Worm (Caenorhabditis elegans) whole organism, early embryonic: ENCODE measurements around the gene C56A3.4.

Experiments used
- ama-1 ChIP-seq: fragments of 150-350 bp; optimal IDR thresholded peaks from 2 replicates; lab custom pipeline; 2014
- ets-7 ChIP-seq: sonication (generic microtip); optimal IDR thresholded peaks from 2 replicates; lab custom pipeline; 2016; ENCODE audit warnings: missing genotype, missing genetic modification characterization, missing compliant biosample characterization
- flt-1 ChIP-seq: fragments of 200-800 bp; sonication (Bioruptor generic); IDR thresholded peaks from 2 replicates; pipeline ENCODE4 v1.3.6; 2022; ENCODE audit warnings: missing genetic modification characterization, missing compliant biosample characterization
- pes-1 ChIP-seq: fragments of 200-800 bp; sonication (Bioruptor generic); IDR thresholded peaks from 2 replicates; pipeline ENCODE4 v1.3.6; 2022; ENCODE audit warnings: missing genetic modification reagents, missing genetic modification characterization, missing compliant biosample characterization
- tbx-11 ChIP-seq: fragments of 200-800 bp; sonication (Bioruptor generic); IDR thresholded peaks from 2 replicates; pipeline ENCODE4 v1.3.6; 2022; ENCODE audit warnings: missing genetic modification characterization, missing compliant biosample characterization
- tra-4 ChIP-seq: sonication (generic microtip); optimal IDR thresholded peaks from 2 replicates; lab custom pipeline; 2017; ENCODE audit warnings: missing genetic modification characterization, missing compliant biosample characterization

- TF ChIP-seq ama-1 (lab: Kevin White, UChicago) (no peak), ets-7 (tag; lab: Kevin White, UChicago) (no peak), tbx-11 (no peak), tra-4 (tag; lab: Kevin White, UChicago) (no peak), flt-1 (GFP tag; lab: Robert Waterston, UW) (no peak), pes-1 (no peak)
These were observed 29.1 kb upstream of the C56A3.4 start, which contains the start of gene C50B8.5 for ce11 chrV:13580696-13581095.
